Fruit fly (Drosophila melanogaster): ENCODE data around the gene CG3407.

The CG3407 gene

DNA sequence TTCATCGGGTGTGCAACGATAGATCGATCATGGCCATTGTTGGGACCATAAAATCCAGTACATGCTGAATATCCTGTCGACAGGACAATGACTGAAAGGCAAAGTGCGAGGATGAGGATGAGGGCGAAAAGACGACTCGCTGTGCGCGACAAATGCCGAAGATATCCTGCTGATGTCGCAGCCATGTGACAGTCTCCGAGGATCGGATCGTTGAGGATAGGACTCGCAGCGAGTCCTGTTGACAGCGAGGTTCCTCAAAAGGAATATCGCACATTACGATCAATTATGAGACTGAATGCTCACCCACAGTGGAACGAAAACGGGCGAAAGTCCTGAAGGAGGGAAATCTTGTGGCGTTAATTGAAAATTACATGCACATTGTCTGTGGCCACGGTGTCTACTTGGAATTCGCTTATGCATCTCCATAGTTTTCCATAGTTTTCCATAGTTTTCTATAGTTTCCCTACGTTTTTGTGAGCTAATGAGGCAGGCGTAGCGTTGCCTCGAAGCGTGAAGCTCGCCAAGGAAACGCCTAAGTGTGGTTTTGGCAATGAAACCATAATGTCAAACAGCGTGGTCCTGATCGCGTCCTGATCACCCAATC, 9.4 kb upstream of the CG3407 start:
- TF ChIP-seq pan (optimal IDR thresholded peaks at IDR 0.05): no peak
- TF ChIP-seq Dll (optimal IDR thresholded peaks at IDR 0.05): no peak
- no peak for TF ChIP-seq EcR (GFP tag; optimal IDR thresholded peaks at IDR 0.05)
- TF ChIP-seq usp (GFP tag; optimal IDR thresholded peaks at IDR 0.05): no peak
- no peak for TF ChIP-seq psq (optimal IDR thresholded peaks at IDR 0.05)
- TF ChIP-seq CG8478 (optimal IDR thresholded peaks at IDR 0.05): no peak

DNA sequence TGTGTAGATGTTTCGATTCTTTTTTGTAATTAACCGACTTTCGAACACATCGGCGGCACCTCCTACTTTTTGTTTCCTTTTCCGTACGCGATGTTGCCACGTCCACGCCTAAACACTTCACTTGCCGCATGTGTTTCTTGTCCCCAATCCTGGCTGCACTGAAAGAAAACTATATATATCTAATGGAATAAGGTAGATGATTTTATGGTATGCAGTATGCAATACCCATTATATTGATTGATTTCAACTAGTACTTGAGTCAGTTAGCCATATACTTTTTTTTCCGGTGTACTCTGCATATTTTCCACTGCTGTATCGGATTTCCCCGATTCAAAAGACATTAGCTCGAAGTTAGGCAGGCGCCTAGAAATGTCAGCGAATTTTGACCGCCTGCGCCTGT, 5.7 kb upstream of the CG3407 start:
- TF ChIP-seq usp (GFP tag; optimal IDR thresholded peaks at IDR 0.05) (no peak), Dll (optimal IDR thresholded peaks at IDR 0.05) (no peak), psq (optimal IDR thresholded peaks at IDR 0.05) (no peak), CG8478 (optimal IDR thresholded peaks at IDR 0.05) (no peak), pan (optimal IDR thresholded peaks at IDR 0.05) (no peak), EcR (GFP tag; optimal IDR thresholded peaks at IDR 0.05) (no peak)

DNA sequence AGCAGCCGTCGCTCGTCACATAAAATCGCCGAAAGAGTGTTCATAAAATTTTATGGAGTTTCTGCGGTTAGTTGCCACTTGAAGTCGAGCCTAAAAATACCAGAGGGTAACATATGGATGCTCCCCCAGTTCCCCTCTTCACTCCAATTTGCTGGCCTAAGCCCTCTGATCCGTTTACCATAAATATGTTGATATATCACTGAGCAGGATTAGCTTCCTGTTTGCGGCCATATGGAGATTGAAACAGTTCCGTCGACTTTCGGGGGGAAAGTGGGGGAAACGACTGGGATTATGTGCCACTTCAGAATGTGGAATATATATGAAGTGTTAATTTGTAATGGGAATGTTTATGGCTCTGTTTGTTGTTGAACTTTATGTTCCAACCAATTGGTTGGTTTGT, 953 bp upstream of the CG3407 start:
- TF ChIP-seq CG8478 (optimal IDR thresholded peaks at IDR 0.05) (no peak), psq (optimal IDR thresholded peaks at IDR 0.05) (no peak), EcR (GFP tag; optimal IDR thresholded peaks at IDR 0.05) (no peak), Dll (optimal IDR thresholded peaks at IDR 0.05) (no peak), usp (GFP tag; optimal IDR thresholded peaks at IDR 0.05) (no peak)

DNA sequence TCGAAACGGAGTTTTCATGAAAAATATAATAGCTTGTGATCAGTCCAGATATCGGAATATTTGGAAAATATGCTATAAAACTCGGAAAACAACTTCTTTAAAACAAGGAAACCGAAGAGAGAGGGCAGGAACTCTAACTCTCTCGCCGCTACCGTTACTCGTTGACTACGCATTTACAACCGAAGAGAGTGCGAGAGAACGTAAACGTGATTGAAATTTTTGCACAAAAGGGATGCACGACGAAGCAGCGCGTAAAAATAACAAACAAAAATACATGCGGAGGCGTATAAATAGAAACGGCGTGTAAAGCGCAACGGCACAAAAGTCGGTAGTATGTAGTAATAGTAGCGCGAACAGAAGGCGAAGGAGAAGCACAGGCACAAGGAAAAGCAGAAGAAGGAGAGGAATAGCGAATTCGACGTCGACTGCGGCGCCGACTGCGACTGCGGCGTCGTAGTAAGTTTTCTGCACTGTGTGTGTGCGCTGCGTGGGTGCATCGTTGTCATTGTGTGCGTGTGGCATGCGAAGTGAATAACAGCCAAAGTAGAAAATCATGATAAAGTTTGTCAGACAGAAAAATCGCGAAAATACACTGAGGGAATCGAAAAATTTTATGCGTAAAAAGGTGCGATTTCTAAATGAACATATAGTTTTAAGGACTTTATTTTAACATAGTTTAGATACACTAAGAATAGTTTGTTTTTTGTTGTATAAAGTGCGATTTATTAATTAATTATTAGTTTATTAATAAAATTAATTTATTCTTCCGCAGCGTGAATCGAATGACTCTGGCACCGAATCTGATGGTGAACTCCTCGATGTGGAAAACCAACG, 6.8 kb downstream of the CG3407 start:
- TF ChIP-seq usp (GFP tag; optimal IDR thresholded peaks at IDR 0.05) (no peak), CG8478 (optimal IDR thresholded peaks at IDR 0.05) (no peak), pan (optimal IDR thresholded peaks at IDR 0.05) (no peak), EcR (GFP tag; optimal IDR thresholded peaks at IDR 0.05) (no peak), Dll (optimal IDR thresholded peaks at IDR 0.05) (no peak), psq (optimal IDR thresholded peaks at IDR 0.05) (no peak)

DNA sequence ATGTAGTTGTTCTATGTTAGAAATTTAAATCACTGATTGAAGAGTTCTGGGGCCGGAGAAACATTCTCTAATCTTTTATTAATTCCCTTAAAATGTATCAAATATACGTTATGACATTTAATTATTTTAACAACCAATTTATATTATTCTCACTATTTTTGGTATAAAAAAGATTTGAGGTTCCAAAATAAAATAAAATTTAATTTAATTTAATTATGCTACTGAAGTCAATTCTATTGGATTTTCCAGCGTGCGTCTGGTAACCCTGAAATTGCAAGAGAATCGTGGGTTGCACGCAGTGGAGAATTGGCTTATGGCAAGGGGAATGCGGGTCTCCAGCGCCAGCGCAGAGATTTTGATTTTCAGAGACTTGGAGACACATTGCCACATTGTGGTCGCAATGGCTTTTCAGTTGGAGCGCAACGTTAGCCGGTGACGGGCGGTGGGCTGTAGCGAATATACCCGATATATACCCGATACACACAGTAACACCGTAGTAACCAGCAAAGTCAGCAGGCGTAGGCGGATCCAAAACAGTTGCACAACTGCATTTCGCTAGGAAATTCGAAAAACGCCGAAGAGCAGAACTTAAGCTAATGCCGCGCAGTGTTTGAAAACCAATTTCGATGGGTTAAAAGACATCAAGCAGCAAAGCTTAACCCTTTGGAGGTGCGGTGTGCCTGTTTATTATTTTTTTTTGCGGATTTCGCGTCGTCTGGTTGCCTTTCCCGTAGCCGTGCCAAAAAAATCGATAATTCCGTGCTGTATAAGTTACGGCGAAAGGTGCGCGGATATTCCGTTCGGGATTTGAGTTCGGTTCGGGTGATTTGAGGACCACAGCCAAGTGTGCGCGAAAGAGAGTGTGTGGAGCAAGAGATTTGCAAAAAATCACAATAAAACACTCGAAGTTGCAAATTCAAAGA, 7.7 kb downstream of the CG3407 start:
- TF ChIP-seq EcR (GFP tag; optimal IDR thresholded peaks at IDR 0.05) (no peak), CG8478 (optimal IDR thresholded peaks at IDR 0.05) (no peak), pan (optimal IDR thresholded peaks at IDR 0.05) (no peak), usp (GFP tag; optimal IDR thresholded peaks at IDR 0.05) (no peak), psq (optimal IDR thresholded peaks at IDR 0.05) (no peak), Dll (optimal IDR thresholded peaks at IDR 0.05) (no peak)

DNA sequence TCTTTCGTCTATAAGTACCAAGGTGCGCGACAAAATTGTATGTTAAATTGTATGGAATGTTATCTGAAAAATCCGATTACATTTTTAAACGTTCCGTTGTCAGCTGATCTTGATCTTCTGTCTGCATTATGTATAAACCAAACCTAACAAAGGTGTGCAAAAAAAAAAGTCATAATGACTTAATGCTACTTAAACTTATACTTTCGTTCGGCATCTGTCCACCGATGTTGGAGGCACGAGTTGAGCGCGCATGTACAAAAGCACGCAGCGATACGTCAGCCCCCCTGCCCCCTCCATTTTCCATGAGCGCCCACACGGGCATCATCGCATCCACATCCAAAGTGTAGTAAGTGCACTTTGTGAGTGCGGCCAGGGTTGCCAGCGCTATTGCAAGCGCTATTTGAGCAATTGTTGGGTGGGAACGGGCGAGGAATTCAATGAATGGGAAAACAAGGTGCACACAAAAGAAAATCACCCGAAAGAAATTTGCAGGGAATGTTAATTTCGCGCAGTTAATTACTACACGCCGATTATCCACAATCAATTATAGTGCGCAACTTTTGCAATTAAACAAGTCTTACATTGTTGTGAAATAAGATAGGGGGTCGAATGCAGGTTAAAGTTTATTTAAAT, 8.5 kb downstream of the CG3407 start:
- TF ChIP-seq EcR (GFP tag; optimal IDR thresholded peaks at IDR 0.05) (no peak), CG8478 (optimal IDR thresholded peaks at IDR 0.05) (no peak), pan (optimal IDR thresholded peaks at IDR 0.05) (no peak), Dll (optimal IDR thresholded peaks at IDR 0.05) (no peak), usp (GFP tag; optimal IDR thresholded peaks at IDR 0.05) (no peak), psq (optimal IDR thresholded peaks at IDR 0.05) (no peak)

DNA sequence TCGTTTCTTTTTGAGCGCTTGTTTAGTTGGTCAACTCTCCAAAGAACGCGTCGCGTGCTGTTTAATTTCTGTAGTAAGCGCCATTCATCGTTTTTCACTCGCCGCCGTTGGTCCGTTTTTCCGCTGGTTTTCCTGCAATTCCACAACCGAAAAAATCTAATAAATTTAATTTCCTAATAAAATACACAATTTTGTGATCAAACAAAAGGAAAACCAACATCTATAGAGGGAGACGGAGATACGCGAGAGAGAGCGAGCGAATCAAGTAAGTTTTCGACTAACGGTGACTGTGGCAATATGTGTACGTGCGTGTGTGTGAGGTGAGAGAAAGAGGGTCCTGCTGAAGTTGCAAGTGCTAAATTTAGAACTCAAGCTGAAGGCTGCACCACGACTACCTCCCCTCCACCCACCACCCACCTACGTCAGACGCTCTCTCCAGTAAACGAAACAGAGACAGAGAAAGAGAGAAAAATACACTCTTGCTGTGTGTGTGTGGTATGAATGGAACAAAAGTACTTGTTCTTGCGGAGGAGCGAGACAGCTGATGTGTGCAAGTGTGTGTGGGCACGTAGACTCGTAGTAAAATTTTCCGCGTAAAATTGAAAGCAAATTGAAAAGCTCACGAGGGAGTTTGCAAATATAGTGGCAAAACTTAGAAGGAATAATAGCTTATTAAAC, 9.6 kb downstream of the CG3407 start, which contains the start of gene Reph:
Gene Reph, plus strand, starts transcription at position 80 of the 678 bp plus-strand sequence.
- peak; percentile 73 for TF ChIP-seq CG8478 (optimal IDR thresholded peaks at IDR 0.05)
- TF ChIP-seq pan (optimal IDR thresholded peaks at IDR 0.05): no peak

DNA sequence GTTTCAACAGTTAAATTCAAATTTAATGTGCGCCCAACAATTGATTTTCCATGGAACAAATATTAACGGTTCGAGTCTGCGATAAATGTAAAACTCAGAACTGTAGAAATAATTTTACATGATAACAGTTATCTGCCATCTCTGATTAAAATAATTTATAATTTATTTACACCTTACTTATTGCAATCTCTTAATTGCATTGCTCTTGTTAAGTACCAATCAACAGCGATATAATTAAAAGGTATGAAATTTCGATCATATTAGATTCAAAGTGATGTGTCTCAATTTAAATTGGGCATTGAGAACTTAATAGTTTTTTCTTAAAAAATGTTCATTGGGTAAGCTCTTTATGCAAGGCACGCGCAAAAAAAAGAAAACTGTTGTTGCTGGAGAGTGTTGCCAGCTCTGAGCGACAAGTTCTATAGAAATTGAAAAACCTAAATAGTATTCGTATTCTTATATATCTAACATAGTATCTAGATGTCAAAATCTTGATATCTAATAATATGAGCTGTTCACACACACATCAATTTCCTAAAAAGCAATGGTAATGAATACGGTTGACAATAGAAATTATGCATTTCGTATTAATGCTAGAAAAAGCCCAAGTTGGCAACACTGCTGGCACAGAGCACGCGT, 10.3 kb downstream of the CG3407 start:
- TF ChIP-seq Dll (optimal IDR thresholded peaks at IDR 0.05): no peak
- no peak for TF ChIP-seq psq (optimal IDR thresholded peaks at IDR 0.05)
- no peak for TF ChIP-seq EcR (GFP tag; optimal IDR thresholded peaks at IDR 0.05)
- TF ChIP-seq usp (GFP tag; optimal IDR thresholded peaks at IDR 0.05): no peak
- TF ChIP-seq CG8478 (optimal IDR thresholded peaks at IDR 0.05): no peak
- TF ChIP-seq pan (optimal IDR thresholded peaks at IDR 0.05): no peak

DNA sequence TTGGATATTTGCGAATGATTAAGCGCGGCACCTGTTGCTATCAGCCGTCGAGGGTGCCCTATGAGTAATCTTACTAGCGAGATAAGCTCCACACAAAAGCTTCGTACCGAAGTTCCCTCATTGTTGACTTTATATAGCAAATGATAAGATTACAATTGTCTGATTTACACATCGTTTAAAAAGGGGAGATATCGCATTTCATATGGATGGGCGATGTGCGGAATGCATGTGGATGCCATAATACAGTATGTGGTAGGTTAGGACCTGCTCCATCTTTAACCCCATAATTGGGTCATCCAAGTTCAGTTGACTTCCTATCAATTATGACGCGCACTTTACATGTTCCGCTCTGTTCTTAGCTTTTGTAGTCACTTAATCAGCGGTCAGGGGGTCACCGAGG, 21.6 kb downstream of the CG3407 start:
- TF ChIP-seq usp (GFP tag; optimal IDR thresholded peaks at IDR 0.05) (no peak), CG8478 (optimal IDR thresholded peaks at IDR 0.05) (no peak), psq (optimal IDR thresholded peaks at IDR 0.05) (no peak)

DNA sequence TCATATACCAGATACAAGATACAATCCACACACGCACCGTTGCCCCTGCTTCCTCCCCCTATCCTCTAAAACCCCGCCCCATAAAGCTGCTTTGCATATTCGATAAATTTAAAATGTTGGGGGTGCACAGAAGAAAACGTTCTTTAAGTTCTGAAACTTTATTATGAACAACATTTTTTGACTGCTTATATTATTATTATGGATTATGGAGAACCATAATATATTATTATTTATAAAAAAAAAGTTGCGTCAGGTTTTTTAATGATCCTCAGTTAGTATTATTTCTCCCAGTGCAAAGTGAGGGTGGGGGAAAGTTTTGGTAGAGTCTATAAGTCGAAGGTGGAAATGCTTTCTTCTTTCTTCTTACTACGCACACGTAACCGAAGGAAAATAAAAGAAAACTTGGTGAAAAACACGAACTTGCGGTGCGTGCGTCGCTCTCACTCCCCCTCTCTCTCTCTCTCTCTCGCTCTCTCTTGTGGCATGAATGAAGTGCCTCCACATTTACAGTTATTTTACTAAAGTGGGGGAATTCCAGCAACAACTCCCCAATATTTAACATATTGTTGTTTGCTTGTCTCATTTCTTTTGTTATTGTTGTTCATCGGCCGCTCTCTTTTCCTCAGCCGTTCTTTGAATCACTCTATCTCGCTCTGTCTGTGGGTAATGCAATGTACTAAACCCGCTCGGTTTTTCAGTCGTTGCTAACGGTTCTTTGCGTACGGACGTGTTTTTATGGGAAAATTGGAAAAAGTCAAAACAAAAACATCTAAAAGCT, 23.7 kb downstream of the CG3407 start:
- TF ChIP-seq CG8478 (optimal IDR thresholded peaks at IDR 0.05) (peak; percentile 1), usp (GFP tag; optimal IDR thresholded peaks at IDR 0.05) (no peak), Dll (optimal IDR thresholded peaks at IDR 0.05) (no peak), psq (optimal IDR thresholded peaks at IDR 0.05) (no peak), EcR (GFP tag; optimal IDR thresholded peaks at IDR 0.05) (no peak), pan (optimal IDR thresholded peaks at IDR 0.05) (no peak)
